Fruit fly (Drosophila melanogaster) whole organism, embryonic: Measurements from ENCODE around the gene CG43438.

Experiments used
- Abd-B ChIP-seq: fragments of 200-800 bp; sonication (Bioruptor generic); optimal IDR thresholded peaks from 2 replicates; lab custom pipeline; 2018; ENCODE audit warnings: missing biosample characterization, mild to moderate bottlenecking, missing genetic modification characterization, moderate library complexity
- B-H2 ChIP-seq: fragments of 200-800 bp; sonication (Bioruptor generic); optimal IDR thresholded peaks from 2 replicates; lab custom pipeline; 2018; ENCODE audit warnings: missing biosample characterization, mild to moderate bottlenecking, missing genetic modification characterization
- CG10565 ChIP-seq: fragments of 200-800 bp; sonication (Bioruptor generic); optimal IDR thresholded peaks from 3 replicates; lab custom pipeline; 2016; ENCODE audit warnings: missing biosample characterization, mild to moderate bottlenecking, missing genetic modification characterization
- CG11456 ChIP-seq: fragments of 200-800 bp; sonication (Bioruptor generic); IDR thresholded peaks from 3 replicates; pipeline ENCODE4 v1.3.6; 2022; ENCODE audit warnings: missing biosample characterization, missing genetic modification characterization
- CG12769 ChIP-seq: fragments of 200-800 bp; sonication (Bioruptor generic); optimal IDR thresholded peaks from 2 replicates; lab custom pipeline; 2019; ENCODE audit warnings: missing biosample characterization, mild to moderate bottlenecking, missing genetic modification characterization, moderate library complexity
- CG1529 ChIP-seq: fragments of 200-800 bp; sonication (Bioruptor generic); optimal IDR thresholded peaks from 3 replicates; lab custom pipeline; 2018; ENCODE audit warnings: missing biosample characterization, missing genetic modification characterization
- CG16779 ChIP-seq: fragments of 200-800 bp; sonication (Bioruptor generic); IDR thresholded peaks from 2 replicates; pipeline ENCODE4 v1.3.6; 2022; ENCODE audit warnings: missing biosample characterization, missing genetic modification characterization
- CG2199 ChIP-seq: fragments of 200-800 bp; sonication (Bioruptor generic); IDR thresholded peaks from 3 replicates; pipeline ENCODE4 v1.3.6; 2022; ENCODE audit warnings: missing biosample characterization, missing genetic modification characterization
- CG2875 ChIP-seq: fragments of 200-800 bp; sonication (Bioruptor generic); optimal IDR thresholded peaks from 2 replicates; lab custom pipeline; 2017; ENCODE audit warnings: missing biosample characterization, mild to moderate bottlenecking, missing genetic modification characterization, missing genetic modification reagents
- CG2889 ChIP-seq: fragments of 200-800 bp; sonication (Bioruptor generic); IDR thresholded peaks from 3 replicates; pipeline ENCODE4 v1.3.6; 2022; ENCODE audit warnings: missing biosample characterization, missing genetic modification characterization
- CG33557 ChIP-seq: fragments of 200-800 bp; sonication (Bioruptor generic); optimal IDR thresholded peaks from 2 replicates; lab custom pipeline; 2019; ENCODE audit warnings: missing biosample characterization, mild to moderate bottlenecking, missing genetic modification characterization, moderate library complexity
- CG34376 ChIP-seq: fragments of 200-800 bp; sonication (Bioruptor generic); optimal IDR thresholded peaks from 2 replicates; lab custom pipeline; 2018; ENCODE audit warnings: missing biosample characterization, mild to moderate bottlenecking, missing genetic modification characterization
- CG3995 ChIP-seq: fragments of 200-800 bp; sonication (Bioruptor generic); optimal IDR thresholded peaks from 3 replicates; lab custom pipeline; 2016; ENCODE audit warnings: missing biosample characterization, missing genetic modification characterization
- CG4328 ChIP-seq: fragments of 200-800 bp; sonication (Bioruptor generic); optimal IDR thresholded peaks from 3 replicates; lab custom pipeline; 2017; ENCODE audit warnings: missing biosample characterization, missing genetic modification reagents, missing genetic modification characterization
- CG4404 ChIP-seq: fragments of 200-800 bp; sonication (Bioruptor generic); IDR thresholded peaks from 2 replicates; pipeline ENCODE4 v1.3.6; 2022; ENCODE audit warnings: missing biosample characterization, missing genetic modification characterization
- CG6689 ChIP-seq: fragments of 200-800 bp; sonication (Bioruptor generic); IDR thresholded peaks from 2 replicates; pipeline ENCODE4 v1.3.6; 2022; ENCODE audit warnings: missing biosample characterization, missing genetic modification characterization
- CG7357 ChIP-seq: fragments of 200-800 bp; sonication (Bioruptor generic); IDR thresholded peaks from 3 replicates; pipeline ENCODE4 v1.3.6; 2022; ENCODE audit warnings: missing biosample characterization, missing genetic modification characterization
- CG7928 ChIP-seq: fragments of 200-800 bp; sonication (Bioruptor generic); optimal IDR thresholded peaks from 2 replicates; lab custom pipeline; 2017; ENCODE audit warnings: missing biosample characterization, mild to moderate bottlenecking, missing genetic modification characterization
- CG7987 ChIP-seq: fragments of 200-800 bp; sonication (Bioruptor generic); optimal IDR thresholded peaks from 2 replicates; lab custom pipeline; 2018; ENCODE audit warnings: missing biosample characterization, mild to moderate bottlenecking, missing genetic modification characterization, moderate library complexity
- CG8765 ChIP-seq: fragments of 200-800 bp; sonication (Bioruptor generic); IDR thresholded peaks from 2 replicates; pipeline ENCODE4 v1.3.6; 2022; ENCODE audit warnings: missing biosample characterization, missing genetic modification characterization
- CG9437 ChIP-seq: fragments of 200-800 bp; sonication (Bioruptor generic); optimal IDR thresholded peaks from 2 replicates; lab custom pipeline; 2018; ENCODE audit warnings: missing biosample characterization, mild to moderate bottlenecking, missing genetic modification characterization
- Deaf1 ChIP-seq: fragments of 200-800 bp; optimal IDR thresholded peaks from 3 replicates; lab custom pipeline; 2019; ENCODE audit warnings: missing biosample characterization, mild to moderate bottlenecking, missing genetic modification characterization, moderate library complexity
- Fer1 ChIP-seq: fragments of 200-800 bp; sonication (Bioruptor generic); optimal IDR thresholded peaks from 2 replicates; lab custom pipeline; 2017; ENCODE audit warnings: missing biosample characterization, mild to moderate bottlenecking, missing genetic modification characterization
- HHEX ChIP-seq: fragments of 200-800 bp; sonication (Bioruptor generic); optimal IDR thresholded peaks from 3 replicates; lab custom pipeline; 2017; ENCODE audit warnings: missing biosample characterization, mild to moderate bottlenecking, missing genetic modification characterization, missing genetic modification reagents
- Hmx ChIP-seq: fragments of 200-800 bp; sonication (Bioruptor generic); optimal IDR thresholded peaks from 2 replicates; lab custom pipeline; 2016; ENCODE audit warnings: missing biosample characterization, missing genetic modification characterization
- Mad ChIP-seq: fragments of 200-800 bp; sonication (Bioruptor generic); optimal IDR thresholded peaks from 2 replicates; lab custom pipeline; 2016; ENCODE audit warnings: missing biosample characterization, missing genetic modification characterization
- PHDP ChIP-seq: fragments of 200-800 bp; sonication (Bioruptor generic); optimal IDR thresholded peaks from 3 replicates; lab custom pipeline; 2018; ENCODE audit warnings: missing biosample characterization, mild to moderate bottlenecking, missing genetic modification characterization, moderate library complexity
- Rfx ChIP-seq: fragments of 200-800 bp; sonication (Bioruptor generic); IDR thresholded peaks from 2 replicates; pipeline ENCODE4 v1.3.6; 2022; ENCODE audit warnings: missing biosample characterization, missing genetic modification characterization
- Sox102F ChIP-seq: fragments of 200-800 bp; sonication (Bioruptor generic); optimal IDR thresholded peaks from 2 replicates; lab custom pipeline; 2018; ENCODE audit warnings: missing biosample characterization, mild to moderate bottlenecking, missing genetic modification characterization, moderate library complexity
- aop ChIP-seq: fragments of 200-800 bp; sonication (Bioruptor generic); IDR thresholded peaks from 2 replicates; pipeline ENCODE4 v1.3.6; 2022; ENCODE audit warnings: missing biosample characterization, missing genetic modification characterization
- az2 ChIP-seq: fragments of 200-800 bp; sonication (Bioruptor generic); optimal IDR thresholded peaks from 3 replicates; lab custom pipeline; 2016; ENCODE audit warnings: missing biosample characterization, missing genetic modification characterization
- bbx ChIP-seq: fragments of 200-800 bp; sonication (Bioruptor generic); IDR thresholded peaks from 2 replicates; pipeline ENCODE4 v1.3.6; 2022; ENCODE audit warnings: missing biosample characterization, missing genetic modification characterization; ENCODE audit not compliant: partially characterized antibody
- cad ChIP-seq: fragments of >200 bp; optimal IDR thresholded peaks from 2 replicates; lab custom pipeline; 2017; ENCODE audit warnings: missing biosample characterization, missing genetic modification characterization
- cg ChIP-seq: fragments of 200-800 bp; sonication (Bioruptor generic); optimal IDR thresholded peaks from 3 replicates; lab custom pipeline; 2019; ENCODE audit warnings: missing biosample characterization, mild to moderate bottlenecking, missing genetic modification characterization, moderate library complexity
- corto ChIP-seq: fragments of 200-800 bp; sonication (Bioruptor generic); optimal IDR thresholded peaks from 2 replicates; lab custom pipeline; 2016; ENCODE audit warnings: missing biosample characterization, mild to moderate bottlenecking, missing genetic modification characterization, moderate library complexity
- crc ChIP-seq: fragments of 200-800 bp; sonication (Bioruptor generic); optimal IDR thresholded peaks from 2 replicates; lab custom pipeline; 2016; ENCODE audit warnings: missing biosample characterization, missing genetic modification characterization
- cwo ChIP-seq: fragments of 200-800 bp; sonication (Bioruptor generic); optimal IDR thresholded peaks from 3 replicates; lab custom pipeline; 2017; ENCODE audit warnings: missing biosample characterization, missing genetic modification characterization, mild to moderate bottlenecking, moderate library complexity, missing genetic modification reagents
- en ChIP-seq: fragments of 200-800 bp; sonication (Bioruptor generic); optimal IDR thresholded peaks from 2 replicates; lab custom pipeline; 2016; ENCODE audit warnings: missing biosample characterization, missing genetic modification characterization
- fd64A ChIP-seq: fragments of 200-800 bp; sonication (Bioruptor generic); optimal IDR thresholded peaks from 3 replicates; lab custom pipeline; 2018; ENCODE audit warnings: missing biosample characterization, mild to moderate bottlenecking, missing genetic modification characterization
- hb ChIP-seq: fragments of 200-800 bp; sonication (Bioruptor generic); IDR thresholded peaks from 3 replicates; pipeline ENCODE4 v1.3.6; 2022; ENCODE audit warnings: missing biosample characterization, missing genetic modification characterization; ENCODE audit not compliant: partially characterized antibody
- hkb ChIP-seq, 2 experiments: fragments of 200-800 bp in 1 of 2; fragments of >200 bp in 1 of 2; sonication (Bioruptor generic) in 1 of 2; IDR thresholded peaks in 1 of 2; optimal IDR thresholded peaks in 1 of 2; 2 replicates each; pipeline versions ENCODE4 v1.3.6 to Lab custom; 2017 to 2022; ENCODE audit warnings: missing biosample characterization in 1 of 2, missing genetic modification characterization in 1 of 2
- ken ChIP-seq: fragments of 200-800 bp; sonication (Bioruptor generic); IDR thresholded peaks from 3 replicates; pipeline ENCODE4 v1.3.6; 2022; ENCODE audit warnings: missing biosample characterization, missing genetic modification characterization
- pfk ChIP-seq: fragments of 200-800 bp; sonication (Bioruptor generic); optimal IDR thresholded peaks from 2 replicates; lab custom pipeline; 2018; ENCODE audit warnings: missing biosample characterization, mild to moderate bottlenecking, missing genetic modification characterization, moderate library complexity
- rib ChIP-seq: fragments of 200-800 bp; sonication (Bioruptor generic); IDR thresholded peaks from 2 replicates; pipeline ENCODE4 v1.3.6; 2022; ENCODE audit warnings: missing biosample characterization, missing genetic modification characterization
- sqz ChIP-seq: fragments of 200-800 bp; sonication (Bioruptor generic); optimal IDR thresholded peaks from 3 replicates; lab custom pipeline; 2018; ENCODE audit warnings: missing biosample characterization, mild to moderate bottlenecking, missing genetic modification characterization
- stc ChIP-seq: fragments of 200-800 bp; sonication (Bioruptor generic); IDR thresholded peaks from 2 replicates; pipeline ENCODE4 v1.3.6; 2022; ENCODE audit warnings: missing biosample characterization, missing genetic modification characterization
- tgo ChIP-seq: fragments of 200-800 bp; sonication (Bioruptor generic); IDR thresholded peaks from 3 replicates; pipeline ENCODE4 v1.3.6; 2022; ENCODE audit warnings: missing biosample characterization, missing genetic modification characterization
- unpg ChIP-seq: fragments of 200-800 bp; sonication (Bioruptor generic); optimal IDR thresholded peaks from 3 replicates; lab custom pipeline; 2018; ENCODE audit warnings: missing biosample characterization, mild to moderate bottlenecking, missing genetic modification characterization, moderate library complexity
- usp ChIP-seq: fragments of >200 bp; optimal IDR thresholded peaks from 2 replicates; lab custom pipeline; 2017; ENCODE audit warnings: missing biosample characterization, missing genetic modification characterization
- vvl ChIP-seq: fragments of 200-800 bp; sonication (Bioruptor generic); IDR thresholded peaks from 2 replicates; pipeline ENCODE4 v1.3.6; 2022; ENCODE audit warnings: missing biosample characterization, missing genetic modification characterization
- yki ChIP-seq: fragments of >200 bp; optimal IDR thresholded peaks from 3 replicates; lab custom pipeline; 2018

Gene CG43438

DNA sequence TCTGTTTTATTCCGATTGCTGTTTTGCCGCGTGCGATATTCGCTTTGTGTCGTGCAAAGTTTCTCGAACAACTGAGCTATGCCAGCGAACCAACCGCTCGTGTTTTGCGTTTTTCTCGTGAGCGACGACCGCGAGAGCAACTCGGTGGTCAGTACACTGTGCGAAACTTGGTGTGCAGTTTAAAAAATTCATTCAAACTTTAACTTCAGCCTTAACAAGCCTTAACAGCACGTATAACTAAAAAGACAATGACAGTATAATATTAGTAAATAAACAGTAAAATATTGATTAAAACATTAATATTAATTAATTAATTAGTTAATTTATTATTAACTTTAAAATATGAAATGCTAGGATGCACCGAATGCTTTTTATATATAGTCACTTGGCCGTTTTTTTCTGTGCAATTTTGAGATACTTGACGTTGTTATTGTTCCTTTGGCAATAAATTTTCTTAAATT is 7.8 kb upstream of the CG43438 start, which contains the start of gene CG31705 (continued):
- TF ChIP-seq CG2889 (GFP tag; lab: Robert Waterston, UW) = no peak
- TF ChIP-seq usp (GFP tag; lab: Kevin White, UChicago) = no peak
- TF ChIP-seq stc (GFP tag; lab: Robert Waterston, UW) = no peak
- TF ChIP-seq CG4404 (GFP tag; lab: Robert Waterston, UW) = no peak
- TF ChIP-seq Hmx (GFP tag; lab: Kevin White, UChicago) = no peak
- no peak for TF ChIP-seq CG10565 (GFP tag; lab: Kevin White, UChicago)
- TF ChIP-seq CG2199 (GFP tag; lab: Robert Waterston, UW) = no peak
- no peak for TF ChIP-seq CG12769 (tag; lab: Kevin White, UChicago)
- TF ChIP-seq CG4328 (GFP tag; lab: Kevin White, UChicago) = no peak
- peak; percentile 44 for TF ChIP-seq CG9437
- TF ChIP-seq yki (lab: Kevin White, UChicago) = no peak
- TF ChIP-seq vvl (GFP tag; lab: Robert Waterston, UW) = no peak
- no peak for TF ChIP-seq CG34376 (GFP tag; lab: Kevin White, UChicago)
- no peak for TF ChIP-seq CG1529
- no peak for TF ChIP-seq sqz (GFP tag; lab: Kevin White, UChicago)
- TF ChIP-seq hb = no peak
- TF ChIP-seq CG11456 (GFP tag; lab: Robert Waterston, UW) = 0 out of 3 replicates have a peak, but pooled peaks have one; percentile 25
- TF ChIP-seq CG3995 = no peak
- no peak for TF ChIP-seq crc (GFP tag; lab: Kevin White, UChicago)
- TF ChIP-seq Fer1 = no peak
- TF ChIP-seq CG33557 (GFP tag; lab: Kevin White, UChicago) = no peak
- TF ChIP-seq cwo = peak; percentile 33
- TF ChIP-seq tgo (GFP tag; lab: Robert Waterston, UW) = peak; percentile 30; the same call in 2 of the 3 replicates
- no peak for TF ChIP-seq CG7987 (GFP tag; lab: Kevin White, UChicago)
- no peak for TF ChIP-seq cad
- no peak for TF ChIP-seq cg (GFP tag; lab: Kevin White, UChicago)
- TF ChIP-seq unpg (GFP tag; lab: Kevin White, UChicago) = peak; percentile 52
- no peak for TF ChIP-seq CG6689 (GFP tag; lab: Robert Waterston, UW)
- peak; percentile 41; the same call in 1 of the 2 replicates for TF ChIP-seq CG8765 (GFP tag; lab: Robert Waterston, UW)
- TF ChIP-seq bbx = no peak
- TF ChIP-seq HHEX (GFP tag; lab: Kevin White, UChicago) = peak; percentile 30
- no peak for TF ChIP-seq aop
- TF ChIP-seq CG2875 (GFP tag; lab: Kevin White, UChicago) = no peak
- TF ChIP-seq fd64A (GFP tag; lab: Kevin White, UChicago) = no peak
- TF ChIP-seq en (GFP tag; lab: Kevin White, UChicago) = no peak
- TF ChIP-seq Rfx (GFP tag; lab: Robert Waterston, UW) = peak; percentile 65
- TF ChIP-seq hkb (optimal IDR thresholded peaks at IDR 0.05; lab: Kevin White, UChicago) = no peak
- TF ChIP-seq hkb (GFP tag; IDR thresholded peaks at IDR 0.05; lab: Robert Waterston, UW) = no peak
- no peak for TF ChIP-seq B-H2 (GFP tag; lab: Kevin White, UChicago)
- TF ChIP-seq CG7928 = no peak
- no peak for TF ChIP-seq pfk (GFP tag; lab: Kevin White, UChicago)
- peak; percentile 49 for TF ChIP-seq Sox102F (GFP tag; lab: Kevin White, UChicago)
- peak; percentile 63 for TF ChIP-seq PHDP
- TF ChIP-seq Mad (GFP tag; lab: Kevin White, UChicago) = no peak
- TF ChIP-seq Deaf1 = peak; percentile 87
- no peak for TF ChIP-seq CG7357 (GFP tag; lab: Robert Waterston, UW)
- no peak for TF ChIP-seq CG16779 (GFP tag; lab: Robert Waterston, UW)
- peak; percentile 27 for TF ChIP-seq Abd-B (GFP tag; lab: Kevin White, UChicago)
- no peak for TF ChIP-seq rib
- peak; percentile 12 for TF ChIP-seq corto (GFP tag; lab: Kevin White, UChicago)
- no peak for TF ChIP-seq az2 (GFP tag; lab: Kevin White, UChicago)
- no peak for TF ChIP-seq ken (GFP tag; lab: Robert Waterston, UW)
